Worm (Caenorhabditis elegans): ENCODE results near the gene mrpl-11.
A peak's percentile ranks its signal among the peaks of the same experiment; 100 is the strongest.

mrpl-11 gene

ce11 chrIII:8749487-8749886, 32.0 kb downstream of the mrpl-11 start, which contains the start of gene sma-2 (continued):
- TF ChIP-seq ekl-4 (GFP tag; IDR thresholded peaks at IDR 0.05), result no peak
- no peak for TF ChIP-seq cebp-1 (GFP tag; IDR thresholded peaks at IDR 0.05)
- peak; percentile 73 for TF ChIP-seq cebp-1 (tag; optimal IDR thresholded peaks at IDR 0.05)

ce11 chrIII:8750606-8751005, 33.2 kb downstream of the mrpl-11 start, which contains the start of gene ugtp-1:
TSS of gene ugtp-1 (minus strand) at chrIII:8750706.
- TF ChIP-seq die-1 (tag; optimal IDR thresholded peaks at IDR 0.05) (no peak), tbx-9 (tag; optimal IDR thresholded peaks at IDR 0.05; ENCODE audit: borderline replicate concordance) (no peak), Y53F4B.3 (GFP tag; IDR thresholded peaks at IDR 0.05) (no peak), ztf-22 (GFP tag; optimal IDR thresholded peaks at IDR 0.05) (no peak), lir-1 (GFP tag; conservative IDR thresholded peaks at IDR 0.05) (no peak), snpc-3.4 (tag; optimal IDR thresholded peaks at IDR 0.05) (no peak), lsl-1 (GFP tag; optimal IDR thresholded peaks at IDR 0.05) (no peak), attf-3 (GFP tag; conservative IDR thresholded peaks at IDR 0.05) (no peak), bed-2 (GFP tag; IDR thresholded peaks at IDR 0.05) (no peak), sdz-38 (tag; optimal IDR thresholded peaks at IDR 0.05) (no peak)

ce11 chrIII:8754682-8755081, 37.2 kb downstream of the mrpl-11 start, which contains the start of gene tomm-70:
TSS of gene tomm-70 (minus strand) at chrIII:8754750.
- TF ChIP-seq lir-1 (GFP tag; conservative IDR thresholded peaks at IDR 0.05) (no peak), attf-3 (GFP tag; conservative IDR thresholded peaks at IDR 0.05) (peak; percentile 81)

ce11 chrIII:8761040-8761654, 43.7 kb downstream of the mrpl-11 start, which contains the start of gene aak-1:
TSS of gene aak-1 (minus strand) at chrIII:8761090.
- TF ChIP-seq ceh-40 (GFP tag; IDR thresholded peaks at IDR 0.05), result no peak
- TF ChIP-seq ztf-26 (tag; optimal IDR thresholded peaks at IDR 0.05), result no peak
- TF ChIP-seq sea-2 (GFP tag; IDR thresholded peaks at IDR 0.05), result no peak
- no peak for TF ChIP-seq T07F8.4 (tag; optimal IDR thresholded peaks at IDR 0.05)
- no peak for TF ChIP-seq dox-1 (GFP tag; IDR thresholded peaks at IDR 0.05)
- TF ChIP-seq him-1 (tag; optimal IDR thresholded peaks at IDR 0.05), result no peak
- no peak for TF ChIP-seq athp-1 (tag; optimal IDR thresholded peaks at IDR 0.05)
- no peak for TF ChIP-seq pbrm-1 (GFP tag; IDR thresholded peaks at IDR 0.05)
- TF ChIP-seq akir-1 (GFP tag; optimal IDR thresholded peaks at IDR 0.05), result no peak
- no peak for TF ChIP-seq F22D6.2 (tag; optimal IDR thresholded peaks at IDR 0.05)
- TF ChIP-seq F39B2.1 (GFP tag; IDR thresholded peaks at IDR 0.05), result no peak
- TF ChIP-seq ztf-22 (GFP tag; optimal IDR thresholded peaks at IDR 0.05), result no peak
- no peak for TF ChIP-seq bed-1 (GFP tag; IDR thresholded peaks at IDR 0.05)
- no peak for TF ChIP-seq ceh-27 (GFP tag; optimal IDR thresholded peaks at IDR 0.05)
- no peak for TF ChIP-seq sdz-38 (tag; optimal IDR thresholded peaks at IDR 0.05)

- TF ChIP-seq ztf-22 (GFP tag; optimal IDR thresholded peaks at IDR 0.05) (no peak), sptf-2 (GFP tag; optimal IDR thresholded peaks at IDR 0.05) (no peak), ztf-25 (GFP tag; IDR thresholded peaks at IDR 0.05) (no peak), F22D6.2 (tag; optimal IDR thresholded peaks at IDR 0.05) (no peak), let-526 (GFP tag; IDR thresholded peaks at IDR 0.05) (no peak), Y53G8AR.9 (GFP tag; conservative IDR thresholded peaks at IDR 0.05) (0 out of 2 replicates have a peak, but pooled peaks have one; percentile 15), nhr-80 (tag; optimal IDR thresholded peaks at IDR 0.05) (peak; percentile 16), akir-1 (GFP tag; optimal IDR thresholded peaks at IDR 0.05) (no peak), B0019.2 (GFP tag; conservative IDR thresholded peaks at IDR 0.05) (no peak), lin-54 (GFP tag; optimal IDR thresholded peaks at IDR 0.05) (no peak)
These were observed 44.6 kb downstream of the mrpl-11 start for ce11 chrIII:8762016-8762415.
